Fruit fly (Drosophila melanogaster) whole organism, embryonic: ENCODE data around the gene CG5886.

ENCODE experiments used
- Atf-2 ChIP-seq: fragments of 200-800 bp; sonication (Bioruptor generic); optimal IDR thresholded peaks from 2 replicates; lab custom pipeline; 2016; ENCODE audit warnings: missing biosample characterization, missing genetic modification characterization
- Awh ChIP-seq: fragments of 200-800 bp; sonication (Bioruptor generic); IDR thresholded peaks from 2 replicates; pipeline ENCODE4, ENCODE4 v1.3.6; 2022; ENCODE audit warnings: missing biosample characterization, missing genetic modification characterization
- Blimp-1 ChIP-seq: fragments of 200-800 bp; sonication (Bioruptor generic); optimal IDR thresholded peaks from 3 replicates; lab custom pipeline; 2018; ENCODE audit warnings: missing biosample characterization, missing genetic modification characterization, mild to moderate bottlenecking, moderate library complexity, missing genetic modification reagents
- C15 ChIP-seq: fragments of 200-800 bp; sonication (Bioruptor generic); IDR thresholded peaks from 3 replicates; pipeline ENCODE4 v1.3.6; 2022; ENCODE audit warnings: missing biosample characterization, missing genetic modification characterization
- CG10565 ChIP-seq: fragments of 200-800 bp; sonication (Bioruptor generic); optimal IDR thresholded peaks from 3 replicates; lab custom pipeline; 2016; ENCODE audit warnings: missing biosample characterization, mild to moderate bottlenecking, missing genetic modification characterization
- CG11560 ChIP-seq: fragments of 200-800 bp; sonication (Bioruptor generic); IDR thresholded peaks from 3 replicates; pipeline ENCODE4 v1.3.6; 2022; ENCODE audit warnings: missing biosample characterization, missing genetic modification characterization
- CG12659 ChIP-seq: fragments of 200-800 bp; sonication (Bioruptor generic); optimal IDR thresholded peaks from 3 replicates; lab custom pipeline; 2017; ENCODE audit warnings: mild to moderate bottlenecking, missing biosample characterization, missing genetic modification reagents, missing genetic modification characterization
- CG15269 ChIP-seq: fragments of 200-800 bp; sonication (Bioruptor generic); optimal IDR thresholded peaks from 2 replicates; lab custom pipeline; 2018; ENCODE audit warnings: missing biosample characterization, mild to moderate bottlenecking, missing genetic modification characterization, moderate library complexity
- CG2120 ChIP-seq: fragments of 200-800 bp; sonication (Bioruptor generic); optimal IDR thresholded peaks from 3 replicates; lab custom pipeline; 2016; ENCODE audit warnings: missing biosample characterization, missing genetic modification characterization
- CG32532 ChIP-seq: fragments of 200-800 bp; sonication (Bioruptor generic); IDR thresholded peaks from 2 replicates; pipeline ENCODE4 v1.3.6; 2022; ENCODE audit warnings: missing biosample characterization, missing genetic modification characterization
- CG43689 ChIP-seq: fragments of 200-800 bp; sonication (Bioruptor generic); IDR thresholded peaks from 2 replicates; pipeline ENCODE4 v1.3.6; 2022; ENCODE audit warnings: missing biosample characterization, missing genetic modification characterization
- CG4617 ChIP-seq: fragments of 200-800 bp; sonication (Bioruptor generic); optimal IDR thresholded peaks from 3 replicates; lab custom pipeline; 2016; ENCODE audit warnings: missing biosample characterization, missing genetic modification characterization, borderline replicate concordance
- CG9727 ChIP-seq: fragments of 200-800 bp; sonication (Bioruptor generic); optimal IDR thresholded peaks from 3 replicates; lab custom pipeline; 2017; ENCODE audit warnings: missing biosample characterization, mild to moderate bottlenecking, missing genetic modification characterization
- D ChIP-seq, 2 experiments: fragments of 200-800 bp in 1 of 2; fragments of >200 bp in 1 of 2; sonication (Bioruptor generic) in 1 of 2; optimal IDR thresholded peaks; 2 replicates in 1 of 2; 3 replicates in 1 of 2; lab custom pipeline; 2017; ENCODE audit warnings: mild to moderate bottlenecking in 1 of 2, missing biosample characterization in 1 of 2, missing genetic modification characterization in 1 of 2, missing genetic modification reagents in 1 of 2
- Dp ChIP-seq: fragments of 200-800 bp; sonication (Bioruptor generic); optimal IDR thresholded peaks from 2 replicates; lab custom pipeline; 2018; ENCODE audit warnings: missing biosample characterization, mild to moderate bottlenecking, missing genetic modification characterization, moderate library complexity
- Drgx ChIP-seq: fragments of 200-800 bp; sonication (Bioruptor generic); IDR thresholded peaks from 2 replicates; pipeline ENCODE4 v1.3.6; 2022; ENCODE audit warnings: missing biosample characterization, missing genetic modification characterization
- Fer3 ChIP-seq: fragments of 200-800 bp; sonication (Bioruptor generic); optimal IDR thresholded peaks from 2 replicates; lab custom pipeline; 2018; ENCODE audit warnings: missing biosample characterization, mild to moderate bottlenecking, missing genetic modification characterization, moderate library complexity
- MBD-R2 ChIP-seq: fragments of 200-800 bp; sonication (Bioruptor generic); IDR thresholded peaks from 2 replicates; pipeline ENCODE4 v1.3.6; 2022; ENCODE audit warnings: missing biosample characterization, missing genetic modification characterization
- Oaz ChIP-seq: fragments of 200-800 bp; sonication (Bioruptor generic); IDR thresholded peaks from 2 replicates; pipeline ENCODE4 v1.3.6; 2022; ENCODE audit warnings: missing biosample characterization, missing genetic modification characterization
- Taf1 ChIP-seq: fragments of 200-800 bp; sonication (Bioruptor generic); IDR thresholded peaks from 2 replicates; pipeline ENCODE4 v1.3.6; 2022; ENCODE audit warnings: missing biosample characterization, missing genetic modification characterization
- chm ChIP-seq: fragments of 200-800 bp; sonication (Bioruptor generic); IDR thresholded peaks from 2 replicates; pipeline ENCODE4 v1.3.6; 2022; ENCODE audit warnings: missing biosample characterization, missing genetic modification characterization
- dpn ChIP-seq, 2 experiments: fragments of 200-800 bp; sonication (Bioruptor generic); optimal IDR thresholded peaks; 3 replicates each; lab custom pipeline; 2016; ENCODE audit warnings: missing biosample characterization in 2 of 2, missing genetic modification characterization in 2 of 2
- en ChIP-seq: fragments of 200-800 bp; sonication (Bioruptor generic); optimal IDR thresholded peaks from 2 replicates; lab custom pipeline; 2016; ENCODE audit warnings: missing biosample characterization, missing genetic modification characterization
- gcm ChIP-seq: fragments of 200-800 bp; sonication (Bioruptor generic); optimal IDR thresholded peaks from 2 replicates; lab custom pipeline; 2019; ENCODE audit warnings: missing biosample characterization, mild to moderate bottlenecking, missing genetic modification characterization, moderate library complexity
- gfzf ChIP-seq: fragments of 200-800 bp; sonication (Bioruptor generic); optimal IDR thresholded peaks from 2 replicates; lab custom pipeline; 2016; ENCODE audit warnings: missing biosample characterization, mild to moderate bottlenecking, missing genetic modification characterization, moderate library complexity
- her ChIP-seq: fragments of 200-800 bp; sonication (Bioruptor generic); optimal IDR thresholded peaks from 2 replicates; lab custom pipeline; 2016; ENCODE audit warnings: missing biosample characterization, missing genetic modification characterization
- insv ChIP-seq, 2 experiments: fragments of 200-800 bp; sonication (Bioruptor generic); optimal IDR thresholded peaks; 3 replicates each; lab custom pipeline; 2016 to 2018; ENCODE audit warnings: missing biosample characterization in 2 of 2, missing genetic modification characterization in 2 of 2
- jigr1 ChIP-seq: fragments of 200-800 bp; sonication (Bioruptor generic); IDR thresholded peaks from 3 replicates; pipeline ENCODE4 v1.3.6; 2022; ENCODE audit warnings: missing biosample characterization, missing genetic modification characterization
- klu ChIP-seq: fragments of 200-800 bp; sonication (Bioruptor generic); IDR thresholded peaks from 2 replicates; pipeline ENCODE4 v1.3.6; 2022; ENCODE audit warnings: missing biosample characterization, missing genetic modification characterization
- pum ChIP-seq: fragments of 200-800 bp; sonication (Bioruptor generic); optimal IDR thresholded peaks from 2 replicates; lab custom pipeline; 2016; ENCODE audit warnings: missing biosample characterization, missing genetic modification characterization
- pzg ChIP-seq: fragments of 200-800 bp; sonication (Bioruptor generic); optimal IDR thresholded peaks from 3 replicates; lab custom pipeline; 2018; ENCODE audit warnings: missing biosample characterization, mild to moderate bottlenecking, missing genetic modification characterization, moderate library complexity
- schlank ChIP-seq: fragments of 200-800 bp; sonication (Bioruptor generic); optimal IDR thresholded peaks from 2 replicates; lab custom pipeline; 2018; ENCODE audit warnings: missing biosample characterization, mild to moderate bottlenecking, missing genetic modification characterization
- so ChIP-seq: fragments of 200-800 bp; sonication (Bioruptor generic); IDR thresholded peaks from 3 replicates; pipeline ENCODE4 v1.3.6; 2022; ENCODE audit warnings: missing biosample characterization, missing genetic modification characterization
- unc-4 ChIP-seq: fragments of 200-800 bp; sonication (Bioruptor generic); IDR thresholded peaks from 2 replicates; pipeline ENCODE4 v1.3.6; 2022; ENCODE audit warnings: missing biosample characterization, missing genetic modification characterization; ENCODE audit not compliant: partially characterized antibody

The CG5886 gene

DNA sequence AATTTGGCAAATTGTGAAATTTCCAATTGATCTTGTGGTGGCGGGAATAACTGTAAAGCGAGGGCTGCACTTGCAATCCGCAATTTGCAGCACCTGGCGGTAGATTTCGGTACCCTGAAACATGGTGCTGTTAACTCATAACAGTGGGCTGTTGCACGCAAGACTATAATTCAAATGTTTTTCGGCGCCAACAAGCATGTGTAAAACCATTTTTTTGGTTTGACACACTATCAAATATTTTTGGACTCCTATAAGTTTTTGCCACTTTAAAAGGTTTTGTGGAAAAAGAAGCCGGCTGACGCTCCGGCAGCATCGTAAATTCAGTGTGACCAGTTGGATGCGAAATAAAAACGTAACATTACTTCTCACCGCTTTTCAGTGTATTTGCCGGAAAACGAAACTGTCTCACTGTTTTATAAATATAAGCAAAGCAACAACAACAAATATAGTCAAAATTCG is at the start of gene CG5886, which contains the start of gene CG14545 (continued):
- TF ChIP-seq Drgx (GFP tag; lab: Robert Waterston, UW) (no peak), CG10565 (GFP tag; lab: Kevin White, UChicago) (no peak), Atf-2 (no peak), CG12659 (peak; percentile 39), insv (GFP tag; optimal IDR thresholded peaks at IDR 0.05; lab: Kevin White, UChicago) (peak in 1 of 2 experiments; percentile 3), CG11560 (tag; lab: Robert Waterston, UW) (no peak), CG2120 (GFP tag; lab: Kevin White, UChicago) (peak; percentile 37), C15 (GFP tag; lab: Robert Waterston, UW) (no peak), Blimp-1 (GFP tag; lab: Kevin White, UChicago) (no peak), CG4617 (GFP tag; lab: Kevin White, UChicago) (peak; percentile 29), klu (GFP tag; lab: Robert Waterston, UW) (no peak), chm (GFP tag; lab: Robert Waterston, UW) (no peak), MBD-R2 (GFP tag; lab: Robert Waterston, UW) (peak; percentile 44; the same call in 1 of the 2 replicates)

DNA sequence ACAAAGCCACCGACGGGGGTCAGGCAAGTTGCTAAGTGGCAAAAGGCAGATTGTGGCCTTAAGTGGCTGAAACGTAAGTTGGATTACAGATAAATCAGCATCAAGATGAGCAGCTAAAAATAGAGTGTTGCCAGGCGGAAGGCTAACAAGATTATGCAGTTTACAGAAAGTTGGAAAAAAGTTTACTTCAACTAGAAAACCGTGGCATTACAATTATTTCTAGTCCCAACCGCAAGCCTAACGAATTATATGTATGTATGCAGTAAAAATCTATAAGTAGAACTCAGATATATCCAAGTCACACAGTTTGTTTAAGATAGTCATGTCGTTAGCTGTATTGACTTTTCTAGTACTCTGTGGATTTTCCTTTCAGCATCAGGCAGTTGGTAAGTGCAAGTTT is 45.3 kb upstream of the CG5886 start, which contains the start of gene BG642167:
Gene BG642167 (plus strand): TSS at position 301 of the 400 bp plus-strand sequence.
- TF ChIP-seq gfzf (GFP tag; lab: Kevin White, UChicago) (no peak), schlank (tag; lab: Kevin White, UChicago) (no peak)
- TF ChIP-seq, all 482 proteins: peak for 0

dm6 chr3R:25810796-25811195 is 40.6 kb upstream of the CG5886 start, which contains the start of gene CG5024:
Gene CG5024 (plus strand): TSS chr3R:25811096.
- TF ChIP-seq Taf1 (GFP tag; lab: Robert Waterston, UW) (no peak), Fer3 (no peak), jigr1 (no peak), pum (GFP tag; lab: Kevin White, UChicago) (no peak), D (optimal IDR thresholded peaks at IDR 0.05; lab: Kevin White, UChicago) (no peak), D (GFP tag; optimal IDR thresholded peaks at IDR 0.05; lab: Kevin White, UChicago) (no peak), Dp (GFP tag; lab: Kevin White, UChicago) (no peak), CG15269 (tag; lab: Kevin White, UChicago) (no peak), Oaz (GFP tag; lab: Robert Waterston, UW) (no peak), unc-4 (no peak), CG43689 (GFP tag; lab: Robert Waterston, UW) (no peak), CG9727 (GFP tag; lab: Kevin White, UChicago) (no peak), CG32532 (GFP tag; lab: Robert Waterston, UW) (no peak), en (GFP tag; lab: Kevin White, UChicago) (no peak), C15 (GFP tag; lab: Robert Waterston, UW) (no peak), Awh (GFP tag; lab: Robert Waterston, UW) (no peak), pzg (GFP tag; lab: Kevin White, UChicago) (no peak), gcm (no peak)

- TF ChIP-seq dpn (GFP tag; optimal IDR thresholded peaks at IDR 0.05; lab: Kevin White, UChicago), result no peak
- TF ChIP-seq so (GFP tag; lab: Robert Waterston, UW), result no peak
- TF ChIP-seq her (GFP tag; lab: Kevin White, UChicago), result no peak
- TF ChIP-seq, all 482 proteins: peak for 0
These were observed 39.8 kb upstream of the CG5886 start, which contains the start of the genes Acam and CG17770 for dm6 chr3R:25811611-25812010. Gene Acam (plus strand): TSS chr3R:25811911. Gene CG17770 (plus strand): TSS chr3R:25811911.
